In the genomic region with DNA sequence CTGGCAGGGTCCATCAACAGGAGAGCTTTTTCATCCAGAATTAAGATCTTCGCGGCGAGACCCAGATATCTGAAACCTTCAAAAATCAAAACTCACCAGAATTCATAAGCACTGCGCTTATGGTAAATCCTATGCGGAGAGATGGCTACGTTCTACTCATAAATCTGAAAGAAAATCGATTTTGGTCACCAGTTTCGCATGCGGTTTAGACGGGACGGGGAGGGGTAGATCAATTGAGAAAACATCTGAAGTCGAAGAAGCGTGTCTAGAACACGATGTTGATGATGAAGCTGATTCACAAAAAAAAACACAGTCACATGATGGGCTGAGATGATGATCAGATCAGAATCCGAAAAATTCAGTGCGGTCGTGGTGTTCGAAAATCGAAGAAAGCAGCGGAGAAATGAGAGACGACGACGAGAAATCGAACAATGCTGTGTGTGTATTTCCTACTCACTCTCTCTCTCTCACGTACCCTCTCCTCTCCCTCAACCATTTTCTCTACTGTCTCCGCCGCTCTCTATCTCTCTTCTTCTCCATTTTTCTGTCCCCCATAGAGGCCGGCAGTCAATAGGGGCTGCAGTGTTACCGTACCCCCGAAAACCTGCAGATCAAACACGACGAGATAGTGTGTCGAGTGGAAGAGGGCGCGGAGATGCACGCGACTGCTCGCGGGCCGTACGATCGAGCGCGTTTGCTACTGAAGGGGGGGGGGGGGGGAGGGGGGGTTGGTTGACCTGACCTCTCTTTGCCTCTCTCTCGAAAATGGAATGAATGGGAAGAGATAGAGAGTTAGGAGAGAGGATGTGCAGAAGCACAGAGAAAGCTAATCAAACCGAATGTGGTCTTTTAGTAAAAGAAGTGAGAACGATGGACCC, we compare ENCODE assay signal across 4 worm cellular contexts.
A peak's percentile ranks its signal among the peaks of the same experiment; 100 is the strongest.
TF ChIP-seq lines count a peak whose summit lies in the region.

A gene (minus strand): TSS at position 171 of the 878 bp plus-strand sequence.

TF ChIP-seq in whole organism, L2 larva, 48 proteins besides CTCF, POLR2A, EP300 and RAD21 (continues in another document):
- TF ChIP-seq aly-2 (tag; optimal IDR thresholded peaks at IDR 0.05; lab: Kevin White, UChicago): no peak
- peak; percentile 18 for TF ChIP-seq nhr-237 (tag; optimal IDR thresholded peaks at IDR 0.05; lab: Kevin White, UChicago)
- no peak for TF ChIP-seq nhr-12 (tag; optimal IDR thresholded peaks at IDR 0.05; lab: Kevin White, UChicago)
- TF ChIP-seq ztf-11 (tag; optimal IDR thresholded peaks at IDR 0.05; lab: Kevin White, UChicago): no peak
- peak; percentile 70 for TF ChIP-seq ceh-82 (tag; optimal IDR thresholded peaks at IDR 0.05; lab: Kevin White, UChicago)
- TF ChIP-seq nhr-25 (tag; optimal IDR thresholded peaks at IDR 0.05; lab: Kevin White, UChicago): peak; percentile 96
- peak; percentile 88 for TF ChIP-seq nhr-21 (tag; optimal IDR thresholded peaks at IDR 0.05; lab: Kevin White, UChicago)
- TF ChIP-seq C34F6.9 (tag; optimal IDR thresholded peaks at IDR 0.05; lab: Kevin White, UChicago): peak; percentile 96
- peak; percentile 94 for TF ChIP-seq zag-1 (tag; optimal IDR thresholded peaks at IDR 0.05; lab: Kevin White, UChicago)
- peak; percentile 77 for TF ChIP-seq fos-1 (tag; optimal IDR thresholded peaks at IDR 0.05; lab: Kevin White, UChicago)
- TF ChIP-seq mbf-1 (tag; optimal IDR thresholded peaks at IDR 0.05; lab: Kevin White, UChicago): no peak
- TF ChIP-seq nhr-23 (tag; optimal IDR thresholded peaks at IDR 0.05; lab: Kevin White, UChicago): peak; percentile 59
- TF ChIP-seq crh-2 (tag; optimal IDR thresholded peaks at IDR 0.05; lab: Kevin White, UChicago): peak; percentile 86
- peak; percentile 55 for TF ChIP-seq skn-1 (tag; optimal IDR thresholded peaks at IDR 0.05; lab: Kevin White, UChicago)
- peak; percentile 12 for TF ChIP-seq R02D3.7 (tag; optimal IDR thresholded peaks at IDR 0.05; lab: Kevin White, UChicago)
- TF ChIP-seq nhr-129 (tag; optimal IDR thresholded peaks at IDR 0.05; lab: Kevin White, UChicago): peak; percentile 96
- peak; percentile 94 for TF ChIP-seq ztf-4 (tag; optimal IDR thresholded peaks at IDR 0.05; lab: Kevin White, UChicago)
- no peak for TF ChIP-seq elt-1 (tag; optimal IDR thresholded peaks at IDR 0.05; lab: Kevin White, UChicago)
- peak; percentile 89 for TF ChIP-seq mab-5 (tag; optimal IDR thresholded peaks at IDR 0.05; lab: Kevin White, UChicago)
- TF ChIP-seq unc-62 (GFP tag; optimal IDR thresholded peaks at IDR 0.05; lab: Kevin White, UChicago): no peak

TF ChIP-seq in whole organism, L4 larva, 104 proteins besides CTCF, POLR2A, EP300 and RAD21 (continues in another document):
- no peak for TF ChIP-seq ceh-62 (tag; optimal IDR thresholded peaks at IDR 0.05; lab: Kevin White, UChicago)
- TF ChIP-seq F26F4.8 (GFP tag; conservative IDR thresholded peaks at IDR 0.05; lab: Robert Waterston, UW): no peak
- TF ChIP-seq aly-2 (tag; optimal IDR thresholded peaks at IDR 0.05; lab: Kevin White, UChicago): no peak
- TF ChIP-seq hlh-11 (tag; optimal IDR thresholded peaks at IDR 0.05; lab: Kevin White, UChicago): peak; percentile 99
- peak; percentile 32 to 96 for TF ChIP-seq ZK546.5 (tag; optimal IDR thresholded peaks at IDR 0.05; lab: Kevin White, UChicago)
- no peak for TF ChIP-seq dmd-8 (GFP tag; IDR thresholded peaks at IDR 0.05; lab: Robert Waterston, UW)
- TF ChIP-seq Y5F2A.4 (GFP tag; optimal IDR thresholded peaks at IDR 0.05; lab: Kevin White, UChicago): peak; percentile 79
- TF ChIP-seq egl-43 (GFP tag; IDR thresholded peaks at IDR 0.05; lab: Robert Waterston, UW): peak; percentile 87
- peak; percentile 90 for TF ChIP-seq dmd-6 (GFP tag; IDR thresholded peaks at IDR 0.05; lab: Robert Waterston, UW)
- TF ChIP-seq sdz-12 (GFP tag; optimal IDR thresholded peaks at IDR 0.05; lab: Kevin White, UChicago): peak; percentile 61
- TF ChIP-seq zip-2 (tag; optimal IDR thresholded peaks at IDR 0.05; lab: Kevin White, UChicago): no peak
- no peak for TF ChIP-seq skn-1 (tag; optimal IDR thresholded peaks at IDR 0.05; lab: Kevin White, UChicago)
- TF ChIP-seq nhr-77 (tag; optimal IDR thresholded peaks at IDR 0.05; lab: Kevin White, UChicago): peak; percentile 93
- TF ChIP-seq lsy-2 (tag; optimal IDR thresholded peaks at IDR 0.05; lab: Kevin White, UChicago): peak; percentile 98 to 99
- peak; percentile 50; the same call in 1 of the 2 replicates for TF ChIP-seq zfp-3 (GFP tag; conservative IDR thresholded peaks at IDR 0.05; lab: Robert Waterston, UW)
- TF ChIP-seq lin-39 (tag; optimal IDR thresholded peaks at IDR 0.05; lab: Kevin White, UChicago): no peak
- TF ChIP-seq fkh-10 (GFP tag; optimal IDR thresholded peaks at IDR 0.05; lab: Kevin White, UChicago): peak; percentile 59
- peak; percentile 10 for TF ChIP-seq zag-1 (tag; optimal IDR thresholded peaks at IDR 0.05; lab: Kevin White, UChicago)
- peak; percentile 74 for TF ChIP-seq vab-7 (GFP tag; IDR thresholded peaks at IDR 0.05; lab: Robert Waterston, UW)
- TF ChIP-seq dmd-9 (GFP tag; IDR thresholded peaks at IDR 0.05; lab: Robert Waterston, UW): peak; percentile 87
- peak; percentile 76 for TF ChIP-seq lin-1 (GFP tag; IDR thresholded peaks at IDR 0.05; lab: Robert Waterston, UW)

TF ChIP-seq in whole organism, late embryonic, 69 proteins besides CTCF, POLR2A, EP300 and RAD21 (continues in another document):
- peak; percentile 87 for TF ChIP-seq ceh-19 (GFP tag; optimal IDR thresholded peaks at IDR 0.05; lab: Kevin White, UChicago)
- peak; percentile 84 for TF ChIP-seq pha-2 (tag; optimal IDR thresholded peaks at IDR 0.05; lab: Kevin White, UChicago)
- TF ChIP-seq Y22D7AL.16 (tag; optimal IDR thresholded peaks at IDR 0.05; lab: Kevin White, UChicago): peak; percentile 43
- peak; percentile 99 for TF ChIP-seq nfya-1 (tag; optimal IDR thresholded peaks at IDR 0.05; lab: Kevin White, UChicago)
- TF ChIP-seq ztf-16 (tag; optimal IDR thresholded peaks at IDR 0.05; lab: Kevin White, UChicago): peak; percentile 64
- peak; percentile 30 for TF ChIP-seq K02D7.2 (tag; optimal IDR thresholded peaks at IDR 0.05; lab: Kevin White, UChicago)
- no peak for TF ChIP-seq pag-3 (tag; optimal IDR thresholded peaks at IDR 0.05; lab: Kevin White, UChicago; ENCODE audit: borderline replicate concordance)
- TF ChIP-seq ceh-48 (tag; optimal IDR thresholded peaks at IDR 0.05; lab: Kevin White, UChicago): peak; percentile 84
- peak; percentile 66 for TF ChIP-seq ceh-30 (tag; optimal IDR thresholded peaks at IDR 0.05; lab: Kevin White, UChicago)
- no peak for TF ChIP-seq ceh-9 (tag; optimal IDR thresholded peaks at IDR 0.05; lab: Kevin White, UChicago)
- TF ChIP-seq fkh-10 (GFP tag; optimal IDR thresholded peaks at IDR 0.05; lab: Kevin White, UChicago): no peak
- no peak for TF ChIP-seq tbx-7 (tag; optimal IDR thresholded peaks at IDR 0.05; lab: Kevin White, UChicago)
- TF ChIP-seq ets-4 (tag; optimal IDR thresholded peaks at IDR 0.05; lab: Kevin White, UChicago): peak; percentile 75
- peak; percentile 0 for TF ChIP-seq unc-42 (tag; optimal IDR thresholded peaks at IDR 0.05; lab: Kevin White, UChicago)
- TF ChIP-seq sox-2 (GFP tag; IDR thresholded peaks at IDR 0.05; lab: Robert Waterston, UW): peak; percentile 54; the same call in 1 of the 2 replicates
- TF ChIP-seq unc-86 (tag; optimal IDR thresholded peaks at IDR 0.05; lab: Kevin White, UChicago): peak; percentile 47
- TF ChIP-seq ceh-6 (GFP tag; optimal IDR thresholded peaks at IDR 0.05; lab: Kevin White, UChicago): peak; percentile 68
- TF ChIP-seq odd-2 (tag; optimal IDR thresholded peaks at IDR 0.05; lab: Kevin White, UChicago): no peak
- TF ChIP-seq unc-3 (GFP tag; conservative IDR thresholded peaks at IDR 0.05; lab: Robert Waterston, UW): 0 out of 2 replicates have a peak, but pooled peaks have one; percentile 44
- peak; percentile 64 for TF ChIP-seq unc-3 (tag; optimal IDR thresholded peaks at IDR 0.05; lab: Kevin White, UChicago)
- TF ChIP-seq ceh-2 (tag; optimal IDR thresholded peaks at IDR 0.05; lab: Kevin White, UChicago): no peak
- TF ChIP-seq zip-5 (tag; optimal IDR thresholded peaks at IDR 0.05; lab: Kevin White, UChicago): no peak

TF ChIP-seq in whole organism, mixed stage, embryonic, 35 proteins besides CTCF, POLR2A, EP300 and RAD21 (continues in another document):
- TF ChIP-seq drap-1 (GFP tag; optimal IDR thresholded peaks at IDR 0.05; lab: Kevin White, UChicago) (peak; percentile 93), nhr-237 (tag; optimal IDR thresholded peaks at IDR 0.05; lab: Kevin White, UChicago) (peak; percentile 91), nhr-12 (tag; optimal IDR thresholded peaks at IDR 0.05; lab: Kevin White, UChicago) (no peak), ces-1 (GFP tag; optimal IDR thresholded peaks at IDR 0.05; lab: Kevin White, UChicago) (peak; percentile 85), cnd-1 (tag; optimal IDR thresholded peaks at IDR 0.05; lab: Kevin White, UChicago) (peak; percentile 88), elt-1 (tag; optimal IDR thresholded peaks at IDR 0.05; lab: Kevin White, UChicago; ENCODE audit: borderline replicate concordance, insufficient read depth) (no peak), lsy-2 (tag; optimal IDR thresholded peaks at IDR 0.05; lab: Kevin White, UChicago) (peak; percentile 97), lin-32 (GFP tag; optimal IDR thresholded peaks at IDR 0.05; lab: Kevin White, UChicago) (peak; percentile 12), ham-2 (GFP tag; optimal IDR thresholded peaks at IDR 0.05; lab: Kevin White, UChicago) (peak; percentile 92), unc-62 (GFP tag; optimal IDR thresholded peaks at IDR 0.05; lab: Kevin White, UChicago) (peak; percentile 85), zip-8 (tag; optimal IDR thresholded peaks at IDR 0.05; lab: Kevin White, UChicago) (no peak), elt-3 (tag; optimal IDR thresholded peaks at IDR 0.05; lab: Kevin White, UChicago) (peak; percentile 77), lin-13 (tag; optimal IDR thresholded peaks at IDR 0.05; lab: Kevin White, UChicago) (peak; percentile 95), tbx-8 (GFP tag; optimal IDR thresholded peaks at IDR 0.05; lab: Kevin White, UChicago) (no peak), hlh-1 (tag; optimal IDR thresholded peaks at IDR 0.05; lab: Kevin White, UChicago) (peak; percentile 78), snpc-4 (tag; optimal IDR thresholded peaks at IDR 0.05; lab: Kevin White, UChicago) (no peak), bed-3 (GFP tag; optimal IDR thresholded peaks at IDR 0.05; lab: Kevin White, UChicago) (peak; percentile 49), unc-120 (tag; optimal IDR thresholded peaks at IDR 0.05; lab: Kevin White, UChicago; ENCODE audit: poor library complexity, severe bottlenecking) (peak; percentile 88), ceh-43 (GFP tag; optimal IDR thresholded peaks at IDR 0.05; lab: Kevin White, UChicago) (peak; percentile 79), ceh-39 (tag; optimal IDR thresholded peaks at IDR 0.05; lab: Kevin White, UChicago) (peak; percentile 94), mls-2 (tag; optimal IDR thresholded peaks at IDR 0.05; lab: Kevin White, UChicago) (peak; percentile 95), mab-5 (tag; optimal IDR thresholded peaks at IDR 0.05; lab: Kevin White, UChicago) (peak; percentile 53), pha-4 (tag; optimal IDR thresholded peaks at IDR 0.05; lab: Kevin White, UChicago) (peak; percentile 95), nhr-2 (tag; optimal IDR thresholded peaks at IDR 0.05; lab: Kevin White, UChicago) (peak; percentile 26), ztf-11 (tag; optimal IDR thresholded peaks at IDR 0.05; lab: Kevin White, UChicago) (peak; percentile 74)
